Worm (Caenorhabditis elegans) whole organism, late embryonic: ENCODE measurements around the gene pxn-2.

Experiments
- ama-1 ChIP-seq: fragments of 150-350 bp; optimal IDR thresholded peaks from 2 replicates; lab custom pipeline; 2014
- ceh-9 ChIP-seq: sonication (generic microtip); optimal IDR thresholded peaks from 2 replicates; lab custom pipeline; 2016; ENCODE audit warnings: mild to moderate bottlenecking, missing genetic modification characterization, inconsistent platforms, missing compliant biosample characterization
- fkh-10 ChIP-seq: fragments of 150-350 bp; optimal IDR thresholded peaks from 2 replicates; lab custom pipeline; 2014; ENCODE audit warnings: missing biosample characterization, missing genetic modification reagents, missing genetic modification characterization
- nhr-11 ChIP-seq: fragments of 150-350 bp; optimal IDR thresholded peaks from 2 replicates; lab custom pipeline; 2014; ENCODE audit warnings: missing biosample characterization, missing genetic modification characterization
- unc-86 ChIP-seq: sonication (generic microtip); optimal IDR thresholded peaks from 2 replicates; lab custom pipeline; 2016; ENCODE audit warnings: missing genetic modification characterization, missing compliant biosample characterization

- TF ChIP-seq nhr-11 (tag; lab: Kevin White, UChicago) = no peak
- no peak for TF ChIP-seq ama-1 (lab: Kevin White, UChicago)
- no peak for TF ChIP-seq ceh-9
- no peak for TF ChIP-seq unc-86 (tag; lab: Kevin White, UChicago)
- TF ChIP-seq fkh-10 = no peak
Observed at ce11 chrX:10961724-10962123, 17.4 kb downstream of the pxn-2 start.
